Worm (Caenorhabditis elegans): Measurements from ENCODE around the gene glo-4.

DNA sequence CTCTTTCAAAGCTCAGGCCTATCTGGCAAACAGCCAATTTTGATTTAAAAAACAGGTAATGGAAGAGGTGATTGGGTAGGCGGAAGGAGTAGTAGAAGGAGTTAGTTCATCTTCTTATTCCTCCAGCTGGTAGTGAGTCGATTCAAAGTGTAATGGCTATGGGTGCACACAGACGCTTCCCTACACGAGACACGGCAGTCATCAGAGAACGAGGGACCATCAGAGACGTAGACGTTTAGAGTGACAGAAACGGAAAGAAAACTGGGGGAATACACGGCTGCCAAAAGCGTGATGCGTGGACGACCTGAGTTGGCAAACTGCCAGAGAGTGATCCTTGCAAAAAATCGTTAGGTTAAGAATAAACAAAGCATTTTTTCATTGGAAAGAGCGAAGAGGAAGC, 4.4 kb upstream of the glo-4 start:
- TF ChIP-seq flt-1 (GFP tag; IDR thresholded peaks at IDR 0.05) (no peak), cog-1 (tag; optimal IDR thresholded peaks at IDR 0.05) (no peak), T22C8.4 (GFP tag; IDR thresholded peaks at IDR 0.05) (no peak), ztf-29 (GFP tag; IDR thresholded peaks at IDR 0.05) (no peak), ztf-23 (GFP tag; IDR thresholded peaks at IDR 0.05) (no peak), klf-2 (GFP tag; conservative IDR thresholded peaks at IDR 0.05) (no peak), tab-1 (GFP tag; IDR thresholded peaks at IDR 0.05) (no peak)
